Worm (Caenorhabditis elegans): ENCODE results near the gene nspc-17.

The nspc-17 gene

DNA sequence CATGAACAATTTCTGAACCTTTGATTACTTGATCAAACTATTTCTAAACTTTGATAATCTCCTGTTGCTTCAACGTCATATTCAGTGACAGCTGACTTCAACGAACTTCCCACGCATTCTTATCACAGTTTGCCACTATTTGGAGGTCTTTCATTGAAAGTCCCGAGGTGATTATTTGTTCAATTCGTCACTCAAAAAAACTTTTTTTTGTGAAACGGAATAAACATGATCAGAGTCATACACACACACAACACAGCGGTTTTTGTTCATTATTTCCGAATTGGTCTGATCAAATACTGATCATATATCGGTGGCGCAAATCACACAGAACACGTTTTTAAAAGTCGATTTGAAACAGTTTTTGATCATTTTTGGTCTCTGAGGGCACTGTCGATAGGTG lies 31.4 kb upstream of the nspc-17 start:
- TF ChIP-seq ceh-18 (tag; optimal IDR thresholded peaks at IDR 0.05) (no peak), elt-2 (tag; optimal IDR thresholded peaks at IDR 0.05) (no peak), ahr-1 (tag; optimal IDR thresholded peaks at IDR 0.05) (no peak), Y22D7AL.16 (tag; optimal IDR thresholded peaks at IDR 0.05) (no peak), pha-2 (tag; optimal IDR thresholded peaks at IDR 0.05) (no peak), ceh-6 (GFP tag; optimal IDR thresholded peaks at IDR 0.05) (no peak), ceh-30 (tag; optimal IDR thresholded peaks at IDR 0.05) (no peak), syd-9 (tag; optimal IDR thresholded peaks at IDR 0.05) (no peak), nfya-1 (tag; optimal IDR thresholded peaks at IDR 0.05) (no peak), dmd-4 (tag; optimal IDR thresholded peaks at IDR 0.05; ENCODE audit: borderline replicate concordance) (no peak), ztf-16 (tag; optimal IDR thresholded peaks at IDR 0.05) (no peak), lin-11 (tag; optimal IDR thresholded peaks at IDR 0.05) (no peak), ceh-2 (tag; optimal IDR thresholded peaks at IDR 0.05) (no peak), ttx-3 (tag; optimal IDR thresholded peaks at IDR 0.05) (no peak), hlh-15 (tag; optimal IDR thresholded peaks at IDR 0.05) (no peak), ceh-19 (GFP tag; optimal IDR thresholded peaks at IDR 0.05) (no peak), sox-4 (tag; optimal IDR thresholded peaks at IDR 0.05) (no peak), gmeb-2 (tag; optimal IDR thresholded peaks at IDR 0.05) (no peak), unc-86 (tag; optimal IDR thresholded peaks at IDR 0.05) (no peak), C08G9.2 (tag; optimal IDR thresholded peaks at IDR 0.05) (no peak)

DNA sequence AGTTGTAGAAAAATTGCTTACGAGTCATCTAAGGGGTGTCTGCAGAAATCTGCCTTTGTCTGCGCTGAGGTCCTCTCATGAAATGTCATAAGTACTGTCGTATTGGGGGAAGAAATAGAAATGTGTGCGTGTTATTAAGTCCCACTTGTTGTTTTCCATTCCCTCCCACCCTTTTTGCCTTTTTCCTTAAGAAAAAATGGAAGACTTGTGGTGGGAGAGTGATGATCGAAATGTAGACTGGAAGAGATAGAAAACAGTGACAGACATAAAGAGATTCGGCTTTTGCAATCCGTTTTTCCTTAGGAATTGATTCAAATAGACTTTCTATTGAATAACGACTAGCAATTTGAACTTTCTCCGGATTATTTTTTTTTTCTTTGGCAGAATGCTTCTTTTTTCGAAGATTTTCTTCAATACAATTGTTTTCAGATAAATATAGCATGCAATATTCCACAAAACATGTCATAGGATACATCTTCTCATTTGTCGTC lies 24.8 kb upstream of the nspc-17 start, which contains the start of gene ram-5:
Gene ram-5, plus strand, starts transcription at position 441 of the 491 bp plus-strand sequence.
- TF ChIP-seq odd-2 (tag; optimal IDR thresholded peaks at IDR 0.05) = no peak
- TF ChIP-seq hlh-13 (GFP tag; optimal IDR thresholded peaks at IDR 0.05) = no peak

DNA sequence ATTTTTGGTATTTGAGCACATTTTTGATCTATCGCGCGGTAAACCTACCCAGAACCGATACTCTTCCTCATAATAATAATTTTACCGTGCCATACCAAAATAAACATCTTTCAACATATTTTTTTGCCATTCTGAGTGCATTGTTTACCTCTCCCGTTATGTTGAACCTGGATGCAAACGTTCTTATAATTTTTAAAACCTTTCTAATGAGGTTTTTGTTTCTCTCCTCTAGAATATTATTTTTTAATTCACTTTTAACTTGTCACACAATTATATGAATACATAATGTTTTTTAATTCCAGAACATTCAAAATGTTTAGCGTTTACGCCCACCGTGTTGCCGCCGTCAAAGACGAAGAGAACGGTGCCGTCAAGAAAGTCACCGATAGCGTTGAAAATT lies 20.6 kb upstream of the nspc-17 start, which contains the start of gene enri-2:
Gene enri-2, plus strand, starts transcription at position 301 of the 400 bp plus-strand sequence.
- TF ChIP-seq npax-4 (tag; optimal IDR thresholded peaks at IDR 0.05) (no peak), F13H6.1 (tag; optimal IDR thresholded peaks at IDR 0.05) (no peak), tbx-7 (tag; optimal IDR thresholded peaks at IDR 0.05) (no peak), nfya-1 (tag; optimal IDR thresholded peaks at IDR 0.05) (no peak), ceh-19 (GFP tag; optimal IDR thresholded peaks at IDR 0.05) (no peak), syd-9 (tag; optimal IDR thresholded peaks at IDR 0.05) (no peak), elt-4 (tag; optimal IDR thresholded peaks at IDR 0.05) (no peak), unc-86 (tag; optimal IDR thresholded peaks at IDR 0.05) (no peak), ztf-16 (tag; optimal IDR thresholded peaks at IDR 0.05) (no peak)

DNA sequence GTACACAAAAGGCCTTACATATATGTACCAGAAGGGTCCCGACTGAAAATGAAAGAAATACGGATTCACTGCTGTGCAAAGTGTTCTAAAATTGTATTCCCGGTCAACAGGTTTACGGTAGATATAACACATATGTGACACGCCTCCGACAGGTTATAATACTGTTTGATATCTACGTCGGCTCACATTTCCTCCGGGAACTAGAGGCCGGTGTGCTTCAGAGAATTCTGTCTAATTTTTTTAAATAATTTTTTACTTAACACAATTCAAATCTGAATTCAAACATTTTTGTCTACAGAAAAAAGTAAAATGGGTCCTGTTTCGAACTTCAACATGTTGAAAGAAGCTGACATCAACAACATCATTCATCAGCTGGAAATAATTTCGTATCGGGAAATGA lies 18.2 kb upstream of the nspc-17 start, which contains the start of gene T24C2.3:
Gene T24C2.3, plus strand, starts transcription at position 301 of the 400 bp plus-strand sequence.
- TF ChIP-seq nhr-11 (tag; optimal IDR thresholded peaks at IDR 0.05) (no peak), unc-86 (tag; optimal IDR thresholded peaks at IDR 0.05) (no peak), tbx-7 (tag; optimal IDR thresholded peaks at IDR 0.05) (no peak), npax-4 (tag; optimal IDR thresholded peaks at IDR 0.05) (no peak), pqm-1 (tag; optimal IDR thresholded peaks at IDR 0.05) (no peak), ceh-24 (tag; optimal IDR thresholded peaks at IDR 0.05) (no peak), tbx-2 (tag; optimal IDR thresholded peaks at IDR 0.05) (no peak), unc-55 (GFP tag; optimal IDR thresholded peaks at IDR 0.05) (no peak), unc-42 (tag; optimal IDR thresholded peaks at IDR 0.05) (no peak), ceh-9 (tag; optimal IDR thresholded peaks at IDR 0.05) (no peak), dmd-4 (tag; optimal IDR thresholded peaks at IDR 0.05; ENCODE audit: borderline replicate concordance) (no peak), sdc-2 (tag; optimal IDR thresholded peaks at IDR 0.05) (no peak)

DNA sequence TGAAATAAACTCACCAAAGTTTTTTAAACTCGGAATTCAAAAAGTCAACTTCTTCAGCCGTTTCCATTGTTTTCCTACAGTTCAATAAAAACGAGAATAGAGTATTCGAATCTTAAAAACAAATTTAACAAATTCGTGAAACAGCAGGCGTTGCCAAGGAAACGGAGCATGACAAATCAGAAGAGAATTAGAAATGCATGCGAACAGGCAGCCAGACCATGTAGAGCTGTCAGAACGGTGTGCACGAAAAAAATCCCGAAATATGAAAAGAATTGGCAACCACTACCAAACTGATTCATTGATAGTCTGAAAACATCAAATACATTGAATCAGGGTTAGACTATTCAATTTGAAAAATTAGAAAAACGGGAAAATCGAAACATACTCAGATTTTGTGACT lies 17.0 kb upstream of the nspc-17 start, which contains the start of gene fbxa-81:
Gene fbxa-81, minus strand, starts transcription at position 101 of the 400 bp plus-strand sequence.
- TF ChIP-seq nfya-1 (tag; optimal IDR thresholded peaks at IDR 0.05) (no peak), pha-2 (tag; optimal IDR thresholded peaks at IDR 0.05) (no peak), ceh-18 (tag; optimal IDR thresholded peaks at IDR 0.05) (no peak), dve-1 (tag; optimal IDR thresholded peaks at IDR 0.05) (no peak), ceh-45 (GFP tag; IDR thresholded peaks at IDR 0.05) (no peak), tbx-2 (tag; optimal IDR thresholded peaks at IDR 0.05) (no peak)
